Fruit fly (Drosophila melanogaster): ENCODE measurements around the gene CG43089.

Gene CG43089

DNA sequence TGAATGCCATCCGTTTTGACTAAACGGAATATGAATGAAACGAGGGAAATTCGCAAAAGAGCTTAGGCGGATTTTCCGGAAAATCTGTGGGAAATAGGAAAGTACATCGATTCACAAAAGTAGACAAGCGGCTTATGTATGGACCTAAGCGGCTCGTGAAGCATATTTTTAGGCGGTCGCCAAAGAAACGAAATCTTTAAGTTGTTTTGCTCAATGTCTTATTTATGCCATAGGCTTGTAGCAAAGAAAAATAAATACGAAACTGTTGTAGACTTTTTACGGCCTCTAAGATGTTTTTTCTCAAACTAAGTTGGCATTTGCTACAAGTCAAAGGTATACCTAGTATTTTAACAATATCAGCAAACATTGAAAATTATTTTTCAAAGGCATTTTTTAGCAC, at the start of gene CG43089:
Gene CG43089, plus strand, starts transcription at position 303 of the 400 bp plus-strand sequence.
- no peak for TF ChIP-seq toe (GFP tag; optimal IDR thresholded peaks at IDR 0.05)
- no peak for TF ChIP-seq ovo (GFP tag; optimal IDR thresholded peaks at IDR 0.05)
- TF ChIP-seq pad (GFP tag; optimal IDR thresholded peaks at IDR 0.05): no peak
- TF ChIP-seq cnc (optimal IDR thresholded peaks at IDR 0.05): no peak
- no peak for TF ChIP-seq Mnt (GFP tag; optimal IDR thresholded peaks at IDR 0.05)
- TF ChIP-seq CG33017 (tag; optimal IDR thresholded peaks at IDR 0.05): no peak
- no peak for TF ChIP-seq CG12768 (GFP tag; optimal IDR thresholded peaks at IDR 0.05)
- no peak for TF ChIP-seq bab1 (GFP tag; optimal IDR thresholded peaks at IDR 0.05)
- no peak for TF ChIP-seq CG7045 (GFP tag; optimal IDR thresholded peaks at IDR 0.05)
- no peak for TF ChIP-seq kay (GFP tag; ENCODE audit: borderline replicate concordance)
- no peak for TF ChIP-seq Hr96 (GFP tag; optimal IDR thresholded peaks at IDR 0.05)
- TF ChIP-seq cic (GFP tag; optimal IDR thresholded peaks at IDR 0.05): no peak
- TF ChIP-seq Clk (GFP tag; optimal IDR thresholded peaks at IDR 0.05): no peak
- no peak for TF ChIP-seq CG1620 (GFP tag; optimal IDR thresholded peaks at IDR 0.05)
- TF ChIP-seq tj (GFP tag; optimal IDR thresholded peaks at IDR 0.05): no peak
- TF ChIP-seq Crg-1 (GFP tag; optimal IDR thresholded peaks at IDR 0.05): no peak
- no peak for TF ChIP-seq CG14711 (tag; optimal IDR thresholded peaks at IDR 0.05)
- TF ChIP-seq CG5204 (GFP tag; optimal IDR thresholded peaks at IDR 0.05): no peak
- no peak for TF ChIP-seq CG7101 (tag; optimal IDR thresholded peaks at IDR 0.05)
- no peak for TF ChIP-seq CG11617 (GFP tag; optimal IDR thresholded peaks at IDR 0.05)

DNA sequence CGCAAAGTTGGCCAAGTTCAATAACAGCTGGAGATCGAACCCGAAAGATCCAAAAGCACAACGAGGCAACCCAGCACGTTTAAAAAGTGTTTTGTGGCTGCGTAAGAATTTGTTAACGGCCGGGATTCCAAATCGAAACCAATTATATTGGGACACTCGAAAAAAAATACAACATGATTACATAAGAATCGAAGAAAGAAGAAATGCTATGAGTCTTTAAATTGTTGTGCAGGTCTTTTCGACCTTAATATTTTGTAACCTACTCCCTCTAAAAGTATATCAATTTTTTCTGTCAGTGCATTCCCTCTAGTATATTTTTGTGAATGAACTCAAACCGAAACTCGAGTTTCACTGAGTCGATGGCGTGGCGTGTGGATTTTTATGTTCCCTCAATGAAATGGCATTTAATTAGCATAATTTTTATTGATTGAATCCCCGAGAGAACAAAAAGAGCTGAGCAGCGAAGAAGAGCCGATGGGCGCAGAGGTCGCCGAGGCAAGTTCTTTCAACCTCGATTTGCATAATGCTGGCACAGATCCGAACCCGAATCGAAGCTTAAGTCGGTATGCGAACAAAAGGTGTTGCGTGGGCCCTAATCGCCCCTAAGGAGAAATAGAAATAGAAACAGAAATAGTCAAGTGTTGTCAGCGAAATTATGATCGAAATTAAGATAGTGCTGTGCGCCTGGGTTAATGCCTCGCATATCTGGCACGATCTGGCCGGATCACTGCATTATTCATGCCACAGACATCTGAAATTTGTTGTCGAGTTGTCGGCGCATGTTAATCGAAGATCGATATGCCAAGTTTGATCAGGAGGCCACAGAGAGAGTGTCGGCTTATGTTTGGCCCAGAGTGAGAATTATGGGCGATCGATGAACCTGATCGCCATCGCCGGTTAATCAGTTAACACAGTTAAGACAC, 48.3 kb upstream of the CG43089 start:
- TF ChIP-seq CG7045 (GFP tag; optimal IDR thresholded peaks at IDR 0.05): no peak
- no peak for TF ChIP-seq Clk (GFP tag; optimal IDR thresholded peaks at IDR 0.05)
- no peak for TF ChIP-seq bab1 (GFP tag; optimal IDR thresholded peaks at IDR 0.05)
- TF ChIP-seq CG33017 (tag; optimal IDR thresholded peaks at IDR 0.05): no peak
- no peak for TF ChIP-seq CG12768 (GFP tag; optimal IDR thresholded peaks at IDR 0.05)
- TF ChIP-seq pad (GFP tag; optimal IDR thresholded peaks at IDR 0.05): no peak
- no peak for TF ChIP-seq Crg-1 (GFP tag; optimal IDR thresholded peaks at IDR 0.05)
- TF ChIP-seq Mnt (GFP tag; optimal IDR thresholded peaks at IDR 0.05): no peak
- no peak for TF ChIP-seq CG5204 (GFP tag; optimal IDR thresholded peaks at IDR 0.05)
- no peak for TF ChIP-seq tj (GFP tag; optimal IDR thresholded peaks at IDR 0.05)
- no peak for TF ChIP-seq toe (GFP tag; optimal IDR thresholded peaks at IDR 0.05)

DNA sequence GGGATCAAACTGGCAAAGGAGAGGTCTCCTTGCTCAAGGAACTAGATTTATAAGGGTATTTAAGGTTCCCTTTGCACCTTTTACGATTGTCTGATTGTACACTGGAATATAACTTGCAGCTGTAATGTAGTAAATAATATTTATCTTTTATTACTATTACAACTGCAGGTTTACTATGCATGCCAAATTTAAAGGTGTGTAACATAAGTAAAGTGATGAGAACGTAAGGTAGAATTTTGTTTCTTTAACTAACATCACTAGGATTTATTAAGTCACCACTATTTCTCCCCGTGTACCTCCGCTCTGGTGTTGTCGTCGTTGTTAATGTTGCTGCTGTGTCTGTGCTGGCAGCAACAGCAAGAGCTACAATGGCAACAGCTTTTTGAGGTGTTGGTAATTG, 46.2 kb upstream of the CG43089 start:
- TF ChIP-seq cic (GFP tag; optimal IDR thresholded peaks at IDR 0.05) (no peak), Mnt (GFP tag; optimal IDR thresholded peaks at IDR 0.05) (no peak), CG7101 (tag; optimal IDR thresholded peaks at IDR 0.05) (no peak), pad (GFP tag; optimal IDR thresholded peaks at IDR 0.05) (no peak), CG1620 (GFP tag; optimal IDR thresholded peaks at IDR 0.05) (no peak), CG12768 (GFP tag; optimal IDR thresholded peaks at IDR 0.05) (no peak), kay (GFP tag; ENCODE audit: borderline replicate concordance) (no peak), Crg-1 (GFP tag; optimal IDR thresholded peaks at IDR 0.05) (no peak), toe (GFP tag; optimal IDR thresholded peaks at IDR 0.05) (no peak), cnc (optimal IDR thresholded peaks at IDR 0.05) (no peak), CG7045 (GFP tag; optimal IDR thresholded peaks at IDR 0.05) (no peak), ovo (GFP tag; optimal IDR thresholded peaks at IDR 0.05) (no peak), tj (GFP tag; optimal IDR thresholded peaks at IDR 0.05) (no peak), Hr96 (GFP tag; optimal IDR thresholded peaks at IDR 0.05) (no peak), CG33017 (tag; optimal IDR thresholded peaks at IDR 0.05) (no peak), Clk (GFP tag; optimal IDR thresholded peaks at IDR 0.05) (no peak), CG14711 (tag; optimal IDR thresholded peaks at IDR 0.05) (no peak), CG11617 (GFP tag; optimal IDR thresholded peaks at IDR 0.05) (no peak), bab1 (GFP tag; optimal IDR thresholded peaks at IDR 0.05) (no peak)

DNA sequence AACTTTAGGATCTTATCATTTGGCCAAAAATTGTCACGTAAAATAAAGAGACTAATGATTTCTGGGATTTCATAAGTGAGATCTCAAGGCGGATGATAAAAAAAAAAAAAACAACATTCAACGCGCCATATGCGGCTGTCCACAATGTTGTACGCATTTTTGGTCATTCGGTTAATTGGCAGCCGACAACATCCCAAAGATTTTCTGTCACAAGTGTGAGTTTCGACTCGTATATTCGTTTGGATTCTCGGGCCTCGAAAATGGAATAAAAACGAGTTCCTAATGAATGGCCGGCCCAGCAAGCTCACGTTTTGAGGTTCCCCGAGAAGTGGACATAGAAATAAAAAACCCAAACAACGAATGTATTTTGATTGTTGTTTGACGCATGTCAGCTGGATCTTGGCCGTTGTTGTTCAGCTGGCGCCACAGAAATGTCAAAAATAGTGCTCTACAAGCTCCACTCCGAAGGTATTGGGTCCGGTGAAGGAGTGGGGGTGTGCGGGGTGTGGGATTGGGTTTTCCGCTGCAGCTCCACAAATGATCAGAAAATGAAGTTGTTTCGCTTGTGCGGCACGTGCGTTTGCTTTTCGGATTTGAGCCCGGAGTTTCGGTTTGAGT, 41.2 kb upstream of the CG43089 start:
- TF ChIP-seq ovo (GFP tag; optimal IDR thresholded peaks at IDR 0.05) (no peak), toe (GFP tag; optimal IDR thresholded peaks at IDR 0.05) (no peak), tj (GFP tag; optimal IDR thresholded peaks at IDR 0.05) (no peak), cic (GFP tag; optimal IDR thresholded peaks at IDR 0.05) (no peak), Mnt (GFP tag; optimal IDR thresholded peaks at IDR 0.05) (no peak), pad (GFP tag; optimal IDR thresholded peaks at IDR 0.05) (no peak), CG11617 (GFP tag; optimal IDR thresholded peaks at IDR 0.05) (no peak), CG14711 (tag; optimal IDR thresholded peaks at IDR 0.05) (no peak), CG1620 (GFP tag; optimal IDR thresholded peaks at IDR 0.05) (no peak), cnc (optimal IDR thresholded peaks at IDR 0.05) (no peak), CG12768 (GFP tag; optimal IDR thresholded peaks at IDR 0.05) (no peak), CG7101 (tag; optimal IDR thresholded peaks at IDR 0.05) (no peak), Clk (GFP tag; optimal IDR thresholded peaks at IDR 0.05) (no peak), Crg-1 (GFP tag; optimal IDR thresholded peaks at IDR 0.05) (no peak), bab1 (GFP tag; optimal IDR thresholded peaks at IDR 0.05) (no peak), kay (GFP tag; ENCODE audit: borderline replicate concordance) (no peak), CG33017 (tag; optimal IDR thresholded peaks at IDR 0.05) (no peak), Hr96 (GFP tag; optimal IDR thresholded peaks at IDR 0.05) (no peak), CG7045 (GFP tag; optimal IDR thresholded peaks at IDR 0.05) (no peak), CG5204 (GFP tag; optimal IDR thresholded peaks at IDR 0.05) (no peak)

DNA sequence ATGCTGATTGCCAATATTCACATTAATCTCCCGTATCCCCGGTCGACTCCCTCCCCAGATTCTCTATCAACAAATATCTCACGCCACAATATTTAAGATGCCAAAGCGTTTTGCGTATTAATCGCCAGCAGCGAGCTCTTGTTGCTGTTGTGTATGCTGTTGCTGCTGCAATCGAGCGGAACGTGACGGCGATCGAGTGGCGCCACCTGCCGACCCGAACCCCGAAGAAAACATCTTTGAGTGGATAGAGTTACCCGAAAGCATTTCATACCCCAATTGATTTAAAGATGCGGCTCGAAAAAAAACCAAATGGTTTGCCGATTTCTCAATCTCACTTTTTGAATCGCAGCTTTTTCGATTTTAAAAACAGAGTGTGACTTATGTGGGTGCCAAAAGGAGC, 35.5 kb upstream of the CG43089 start:
- TF ChIP-seq CG33017 (tag; optimal IDR thresholded peaks at IDR 0.05) (no peak), toe (GFP tag; optimal IDR thresholded peaks at IDR 0.05) (no peak), CG14711 (tag; optimal IDR thresholded peaks at IDR 0.05) (no peak), Mnt (GFP tag; optimal IDR thresholded peaks at IDR 0.05) (no peak), ovo (GFP tag; optimal IDR thresholded peaks at IDR 0.05) (no peak), tj (GFP tag; optimal IDR thresholded peaks at IDR 0.05) (no peak), Clk (GFP tag; optimal IDR thresholded peaks at IDR 0.05) (no peak), CG7101 (tag; optimal IDR thresholded peaks at IDR 0.05) (no peak), cnc (optimal IDR thresholded peaks at IDR 0.05) (no peak), cic (GFP tag; optimal IDR thresholded peaks at IDR 0.05) (no peak), CG12768 (GFP tag; optimal IDR thresholded peaks at IDR 0.05) (no peak)

Data from whole organism, adult.